Fruit fly (Drosophila melanogaster) whole organism, embryonic: Measurements from ENCODE around the gene CG11980.
A peak's percentile ranks its signal among the peaks of the same experiment; 100 is the strongest.

ENCODE experiments used
- Atf6 ChIP-seq: fragments of 200-800 bp; sonication (Bioruptor generic); IDR thresholded peaks from 2 replicates; pipeline ENCODE4 v1.3.6; 2022; ENCODE audit warnings: missing biosample characterization, missing genetic modification characterization
- Blimp-1 ChIP-seq: fragments of 200-800 bp; sonication (Bioruptor generic); optimal IDR thresholded peaks from 3 replicates; lab custom pipeline; 2018; ENCODE audit warnings: missing biosample characterization, missing genetic modification characterization, mild to moderate bottlenecking, moderate library complexity, missing genetic modification reagents
- CG10366 ChIP-seq: fragments of 200-800 bp; sonication (Bioruptor generic); IDR thresholded peaks from 2 replicates; pipeline ENCODE4 v1.3.6; 2022; ENCODE audit warnings: missing biosample characterization, missing genetic modification characterization
- CG11504 ChIP-seq: fragments of 200-800 bp; sonication (Bioruptor generic); optimal IDR thresholded peaks from 3 replicates; lab custom pipeline; 2019; ENCODE audit warnings: missing biosample characterization, mild to moderate bottlenecking, missing genetic modification characterization, moderate library complexity
- CG12071 ChIP-seq: fragments of 200-800 bp; sonication (Bioruptor generic); optimal IDR thresholded peaks from 3 replicates; lab custom pipeline; 2018; ENCODE audit warnings: missing biosample characterization, mild to moderate bottlenecking, missing genetic modification characterization
- CG14965 ChIP-seq: fragments of 200-800 bp; sonication (Bioruptor generic); optimal IDR thresholded peaks from 2 replicates; lab custom pipeline; 2016; ENCODE audit warnings: missing biosample characterization, missing genetic modification characterization, borderline replicate concordance
- CG15514 ChIP-seq: fragments of 200-800 bp; sonication (Bioruptor generic); optimal IDR thresholded peaks from 3 replicates; lab custom pipeline; 2017; ENCODE audit warnings: missing biosample characterization, missing genetic modification characterization, mild to moderate bottlenecking, moderate library complexity, missing genetic modification reagents
- CG1603 ChIP-seq: fragments of 200-800 bp; sonication (Bioruptor generic); optimal IDR thresholded peaks from 2 replicates; lab custom pipeline; 2019; ENCODE audit warnings: missing biosample characterization, mild to moderate bottlenecking, missing genetic modification characterization, moderate library complexity
- CG17328 ChIP-seq: fragments of 200-800 bp; sonication (Bioruptor generic); IDR thresholded peaks from 2 replicates; pipeline ENCODE4 v1.3.6; 2022; ENCODE audit warnings: missing biosample characterization, missing genetic modification characterization
- CG17829 ChIP-seq: fragments of 200-800 bp; optimal IDR thresholded peaks from 2 replicates; lab custom pipeline; 2019; ENCODE audit warnings: missing biosample characterization, mild to moderate bottlenecking, missing genetic modification characterization, moderate library complexity
- CG1792 ChIP-seq: fragments of 200-800 bp; sonication (Bioruptor generic); optimal IDR thresholded peaks from 2 replicates; lab custom pipeline; 2016; ENCODE audit warnings: missing biosample characterization, missing genetic modification characterization
- CG1832 ChIP-seq: fragments of 200-800 bp; sonication (Bioruptor generic); optimal IDR thresholded peaks from 2 replicates; lab custom pipeline; 2017; ENCODE audit warnings: missing biosample characterization, mild to moderate bottlenecking, missing genetic modification characterization, inconsistent platforms
- CG18764 ChIP-seq: fragments of 200-800 bp; sonication (Bioruptor generic); optimal IDR thresholded peaks from 3 replicates; lab custom pipeline; 2016; ENCODE audit warnings: missing biosample characterization, missing genetic modification characterization
- CG2199 ChIP-seq: fragments of 200-800 bp; sonication (Bioruptor generic); IDR thresholded peaks from 3 replicates; pipeline ENCODE4 v1.3.6; 2022; ENCODE audit warnings: missing biosample characterization, missing genetic modification characterization
- CG30403 ChIP-seq: fragments of 200-800 bp; sonication (Bioruptor generic); optimal IDR thresholded peaks from 3 replicates; lab custom pipeline; 2016; ENCODE audit warnings: missing biosample characterization, missing genetic modification characterization
- CG30431 ChIP-seq: fragments of 200-800 bp; sonication (Bioruptor generic); optimal IDR thresholded peaks from 2 replicates; lab custom pipeline; 2017; ENCODE audit warnings: missing biosample characterization, missing genetic modification characterization
- CG34376 ChIP-seq: fragments of 200-800 bp; sonication (Bioruptor generic); optimal IDR thresholded peaks from 2 replicates; lab custom pipeline; 2018; ENCODE audit warnings: missing biosample characterization, mild to moderate bottlenecking, missing genetic modification characterization
- CG4328 ChIP-seq: fragments of 200-800 bp; sonication (Bioruptor generic); optimal IDR thresholded peaks from 3 replicates; lab custom pipeline; 2017; ENCODE audit warnings: missing biosample characterization, missing genetic modification reagents, missing genetic modification characterization
- CG4424 ChIP-seq: fragments of 200-800 bp; sonication (Bioruptor generic); optimal IDR thresholded peaks from 3 replicates; lab custom pipeline; 2016; ENCODE audit warnings: missing biosample characterization, missing genetic modification characterization
- CG5180 ChIP-seq: fragments of 200-800 bp; sonication (Bioruptor generic); optimal IDR thresholded peaks from 3 replicates; lab custom pipeline; 2017; ENCODE audit warnings: missing biosample characterization, missing genetic modification characterization, mild to moderate bottlenecking, moderate library complexity, missing genetic modification reagents
- CG6689 ChIP-seq: fragments of 200-800 bp; sonication (Bioruptor generic); IDR thresholded peaks from 2 replicates; pipeline ENCODE4 v1.3.6; 2022; ENCODE audit warnings: missing biosample characterization, missing genetic modification characterization
- CG6765 ChIP-seq: fragments of 200-800 bp; sonication (Bioruptor generic); optimal IDR thresholded peaks from 3 replicates; lab custom pipeline; 2017; ENCODE audit warnings: missing biosample characterization, mild to moderate bottlenecking, missing genetic modification characterization
- CG8359 ChIP-seq: fragments of 200-800 bp; sonication (Bioruptor generic); optimal IDR thresholded peaks from 2 replicates; lab custom pipeline; 2017; ENCODE audit warnings: missing biosample characterization, mild to moderate bottlenecking, missing genetic modification characterization, borderline replicate concordance
- CoRest ChIP-seq: fragments of 200-800 bp; sonication (Bioruptor generic); optimal IDR thresholded peaks from 3 replicates; lab custom pipeline; 2018; ENCODE audit warnings: missing biosample characterization, mild to moderate bottlenecking, missing genetic modification characterization, moderate library complexity
- Dbx ChIP-seq: fragments of 200-800 bp; sonication (Bioruptor generic); IDR thresholded peaks from 3 replicates; pipeline ENCODE4 v1.3.6; 2022; ENCODE audit warnings: missing biosample characterization, missing genetic modification characterization
- Elba2 ChIP-seq: fragments of 200-800 bp; sonication (Bioruptor generic); optimal IDR thresholded peaks from 3 replicates; lab custom pipeline; 2016; ENCODE audit warnings: missing biosample characterization, missing genetic modification characterization
- Ets65A ChIP-seq: fragments of 200-800 bp; sonication (Bioruptor generic); peaks from one replicate; lab custom pipeline; 2016; ENCODE audit warnings: missing biosample characterization, missing genetic modification characterization
- HmgZ ChIP-seq: fragments of 200-800 bp; sonication (Bioruptor generic); optimal IDR thresholded peaks from 2 replicates; lab custom pipeline; 2018; ENCODE audit warnings: missing biosample characterization, mild to moderate bottlenecking, missing genetic modification characterization
- Med ChIP-seq: fragments of 200-800 bp; sonication (Bioruptor generic); peaks from one replicate; lab custom pipeline; 2016; ENCODE audit warnings: missing biosample characterization, missing genetic modification characterization, mild to moderate bottlenecking, inconsistent platforms, moderate library complexity
- NfI ChIP-seq: fragments of 200-800 bp; sonication (Bioruptor generic); optimal IDR thresholded peaks from 3 replicates; lab custom pipeline; 2018; ENCODE audit warnings: missing biosample characterization, mild to moderate bottlenecking, missing genetic modification characterization, moderate library complexity
- Rfx ChIP-seq: fragments of 200-800 bp; sonication (Bioruptor generic); IDR thresholded peaks from 2 replicates; pipeline ENCODE4 v1.3.6; 2022; ENCODE audit warnings: missing biosample characterization, missing genetic modification characterization
- Sox100B ChIP-seq: fragments of 200-800 bp; sonication (Bioruptor generic); optimal IDR thresholded peaks from 3 replicates; lab custom pipeline; 2018; ENCODE audit warnings: missing biosample characterization, mild to moderate bottlenecking, missing genetic modification characterization
- Ssrp ChIP-seq: fragments of 200-800 bp; sonication (Bioruptor generic); optimal IDR thresholded peaks from 2 replicates; lab custom pipeline; 2018; ENCODE audit warnings: missing biosample characterization, mild to moderate bottlenecking, missing genetic modification characterization, moderate library complexity
- ab ChIP-seq: fragments of 200-800 bp; sonication (Bioruptor generic); optimal IDR thresholded peaks from 2 replicates; lab custom pipeline; 2016; ENCODE audit warnings: missing biosample characterization, missing genetic modification characterization
- abd-A ChIP-seq: fragments of 200-800 bp; sonication (Bioruptor generic); optimal IDR thresholded peaks from 3 replicates; lab custom pipeline; 2019; ENCODE audit warnings: missing biosample characterization, mild to moderate bottlenecking, missing genetic modification characterization, moderate library complexity
- ase ChIP-seq: fragments of 200-800 bp; sonication (Bioruptor generic); IDR thresholded peaks from 3 replicates; pipeline ENCODE4 v1.3.6; 2022; ENCODE audit warnings: missing biosample characterization, missing genetic modification characterization
- bcd ChIP-seq: fragments of 200-800 bp; sonication (Bioruptor generic); optimal IDR thresholded peaks from 2 replicates; lab custom pipeline; 2017; ENCODE audit warnings: missing biosample characterization, mild to moderate bottlenecking, missing genetic modification characterization
- bsh ChIP-seq, 2 experiments: fragments of 200-800 bp; sonication (Bioruptor generic); optimal IDR thresholded peaks; 2 replicates each; lab custom pipeline; 2017 to 2018; ENCODE audit warnings: mild to moderate bottlenecking in 2 of 2, missing biosample characterization in 2 of 2, missing genetic modification characterization in 2 of 2, moderate library complexity in 1 of 2
- chm ChIP-seq: fragments of 200-800 bp; sonication (Bioruptor generic); IDR thresholded peaks from 2 replicates; pipeline ENCODE4 v1.3.6; 2022; ENCODE audit warnings: missing biosample characterization, missing genetic modification characterization
- corto ChIP-seq: fragments of 200-800 bp; sonication (Bioruptor generic); optimal IDR thresholded peaks from 2 replicates; lab custom pipeline; 2016; ENCODE audit warnings: missing biosample characterization, mild to moderate bottlenecking, missing genetic modification characterization, moderate library complexity
- danr ChIP-seq: fragments of 200-800 bp; sonication (Bioruptor generic); IDR thresholded peaks from 2 replicates; pipeline ENCODE4 v1.3.6; 2022; ENCODE audit warnings: missing biosample characterization, missing genetic modification characterization
- grau ChIP-seq: fragments of 200-800 bp; optimal IDR thresholded peaks from 3 replicates; lab custom pipeline; 2019; ENCODE audit warnings: missing biosample characterization, mild to moderate bottlenecking, missing genetic modification characterization, moderate library complexity
- hb ChIP-seq: fragments of 200-800 bp; sonication (Bioruptor generic); IDR thresholded peaks from 3 replicates; pipeline ENCODE4 v1.3.6; 2022; ENCODE audit warnings: missing biosample characterization, missing genetic modification characterization; ENCODE audit not compliant: partially characterized antibody
- ken ChIP-seq: fragments of 200-800 bp; sonication (Bioruptor generic); IDR thresholded peaks from 3 replicates; pipeline ENCODE4 v1.3.6; 2022; ENCODE audit warnings: missing biosample characterization, missing genetic modification characterization
- pnt ChIP-seq: fragments of 200-800 bp; sonication (Bioruptor generic); optimal IDR thresholded peaks from 3 replicates; lab custom pipeline; 2016; ENCODE audit warnings: missing biosample characterization, missing genetic modification characterization
- slou ChIP-seq: fragments of 200-800 bp; sonication (Bioruptor generic); optimal IDR thresholded peaks from 3 replicates; lab custom pipeline; 2016; ENCODE audit warnings: missing biosample characterization, missing genetic modification characterization
- sr ChIP-seq: fragments of 200-800 bp; sonication (Bioruptor generic); IDR thresholded peaks from 3 replicates; pipeline ENCODE4 v1.3.6; 2022; ENCODE audit warnings: missing biosample characterization, missing genetic modification characterization
- tup ChIP-seq: fragments of 200-800 bp; sonication (Bioruptor generic); optimal IDR thresholded peaks from 2 replicates; lab custom pipeline; 2016; ENCODE audit warnings: missing biosample characterization, mild to moderate bottlenecking, missing genetic modification characterization, moderate library complexity
- usp ChIP-seq: fragments of >200 bp; optimal IDR thresholded peaks from 2 replicates; lab custom pipeline; 2017; ENCODE audit warnings: missing biosample characterization, missing genetic modification characterization
- yki ChIP-seq: fragments of >200 bp; optimal IDR thresholded peaks from 3 replicates; lab custom pipeline; 2018

CG11980 gene

DNA sequence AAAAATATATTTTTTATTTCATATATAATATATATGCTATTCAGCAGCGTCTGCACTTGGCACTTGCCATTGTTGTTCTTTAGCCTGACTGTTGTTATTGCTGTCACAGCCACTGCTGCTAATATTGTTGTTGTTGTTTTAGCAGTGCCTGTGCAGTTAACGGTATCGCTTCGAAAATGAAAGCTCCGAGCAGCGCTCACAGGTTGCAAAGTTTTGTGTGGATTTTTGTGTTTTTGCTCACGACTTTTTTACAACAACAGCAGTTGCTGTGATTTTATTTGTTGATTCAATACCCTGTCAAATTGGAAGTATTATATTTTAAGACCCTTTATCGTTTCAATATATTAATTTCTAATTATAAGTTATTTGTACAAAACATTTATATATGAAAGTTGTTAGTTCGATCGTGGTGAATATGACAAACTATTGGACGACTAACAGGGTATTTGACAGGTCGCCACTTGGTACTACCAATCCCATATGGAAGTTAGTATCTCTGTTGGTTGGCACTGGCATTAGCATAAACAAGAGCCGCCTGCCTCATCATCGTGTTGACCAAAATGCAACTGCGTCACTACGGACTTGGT, 40.0 kb upstream of the CG11980 start:
- TF ChIP-seq Med (GFP tag; lab: Kevin White, UChicago) = no peak
- no peak for TF ChIP-seq HmgZ (tag; lab: Kevin White, UChicago)
- TF ChIP-seq CG14965 = no peak
- TF ChIP-seq corto (GFP tag; lab: Kevin White, UChicago) = no peak
- TF ChIP-seq ase = no peak
- 0 out of 2 replicates have a peak, but pooled peaks have one; percentile 19 for TF ChIP-seq CG6689
- peak; percentile 68; the same call in 2 of the 3 replicates for TF ChIP-seq ken (GFP tag; lab: Robert Waterston, UW)
- TF ChIP-seq Sox100B (GFP tag; lab: Kevin White, UChicago) = peak; percentile 18
- peak; percentile 19 for TF ChIP-seq bcd (GFP tag; lab: Kevin White, UChicago)
- no peak for TF ChIP-seq pnt (GFP tag; lab: Kevin White, UChicago)
- peak; percentile 32 for TF ChIP-seq grau (tag; lab: Kevin White, UChicago)
- TF ChIP-seq CG18764 (GFP tag; lab: Kevin White, UChicago) = no peak
- no peak for TF ChIP-seq CG30431 (GFP tag; lab: Kevin White, UChicago)
- no peak for TF ChIP-seq CG5180 (GFP tag; lab: Kevin White, UChicago)
- TF ChIP-seq CG4424 (GFP tag; lab: Kevin White, UChicago) = no peak
- no peak for TF ChIP-seq sr (GFP tag; lab: Robert Waterston, UW)
- no peak for TF ChIP-seq hb (GFP tag; lab: Robert Waterston, UW)
- TF ChIP-seq CG12071 (GFP tag; lab: Kevin White, UChicago) = no peak
- no peak for TF ChIP-seq CG34376 (GFP tag; lab: Kevin White, UChicago)
- no peak for TF ChIP-seq CG6765
- peak; percentile 91 for TF ChIP-seq CG11504 (tag; lab: Kevin White, UChicago)
- TF ChIP-seq Rfx = no peak
- no peak for TF ChIP-seq CG8359 (GFP tag; lab: Kevin White, UChicago)
- no peak for TF ChIP-seq chm (GFP tag; lab: Robert Waterston, UW)
- peak; percentile 5 for TF ChIP-seq CG30403
- no peak for TF ChIP-seq slou (GFP tag; lab: Kevin White, UChicago)
- TF ChIP-seq bsh (GFP tag; optimal IDR thresholded peaks at IDR 0.05; lab: Kevin White, UChicago) = peak in 1 of 2 experiments; percentile 38
- no peak for TF ChIP-seq CoRest (tag; lab: Kevin White, UChicago)
- TF ChIP-seq Atf6 (GFP tag; lab: Robert Waterston, UW) = no peak; the same call in 1 of the 2 replicates
- no peak for TF ChIP-seq CG1792
- TF ChIP-seq abd-A (tag; lab: Kevin White, UChicago) = no peak
- peak; percentile 27 for TF ChIP-seq NfI
- no peak for TF ChIP-seq CG2199
- no peak for TF ChIP-seq ab (GFP tag; lab: Kevin White, UChicago)
- peak; percentile 55; the same call in 1 of the 2 replicates for TF ChIP-seq CG17328
- TF ChIP-seq CG1832 (GFP tag; lab: Kevin White, UChicago) = no peak
- TF ChIP-seq tup (GFP tag; lab: Kevin White, UChicago) = no peak
- peak; percentile 32 for TF ChIP-seq CG17829 (tag; lab: Kevin White, UChicago)
- TF ChIP-seq CG10366 (GFP tag; lab: Robert Waterston, UW) = peak; percentile 27; the same call in 1 of the 2 replicates
- TF ChIP-seq danr (GFP tag; lab: Robert Waterston, UW) = no peak
- TF ChIP-seq Ets65A (GFP tag; lab: Kevin White, UChicago) = no peak
- no peak for TF ChIP-seq usp
- TF ChIP-seq Elba2 (GFP tag; lab: Kevin White, UChicago) = no peak
- peak; percentile 64 for TF ChIP-seq CG1603 (tag; lab: Kevin White, UChicago)
- TF ChIP-seq Dbx (GFP tag; lab: Robert Waterston, UW) = no peak
- TF ChIP-seq CG4328 (GFP tag; lab: Kevin White, UChicago) = no peak
- TF ChIP-seq Ssrp (tag; lab: Kevin White, UChicago) = peak; percentile 45
- peak; percentile 63 for TF ChIP-seq Blimp-1 (GFP tag; lab: Kevin White, UChicago)
- no peak for TF ChIP-seq CG15514 (GFP tag; lab: Kevin White, UChicago)
- no peak for TF ChIP-seq yki (lab: Kevin White, UChicago)
